Fruit fly (Drosophila melanogaster) whole organism, prepupa: ENCODE measurements around the gene Pmvk.

ENCODE experiments used
- Blimp-1 ChIP-seq: fragments of 200-800 bp; sonication (Bioruptor generic); optimal IDR thresholded peaks from 3 replicates; lab custom pipeline; 2017; ENCODE audit warnings: missing biosample characterization, missing genetic modification characterization, mild to moderate bottlenecking, moderate library complexity, missing genetic modification reagents
- CG10631 ChIP-seq: fragments of 200-800 bp; sonication (Bioruptor generic); optimal IDR thresholded peaks from 2 replicates; lab custom pipeline; 2016; ENCODE audit warnings: missing biosample characterization, missing genetic modification characterization
- CG10669 ChIP-seq: fragments of 200-800 bp; sonication (Bioruptor generic); optimal IDR thresholded peaks from 3 replicates; lab custom pipeline; 2018; ENCODE audit warnings: missing biosample characterization, mild to moderate bottlenecking, missing genetic modification characterization, moderate library complexity
- CG11294 ChIP-seq: fragments of 200-800 bp; sonication (Bioruptor generic); IDR thresholded peaks from 2 replicates; pipeline ENCODE4 v1.3.6; 2022; ENCODE audit warnings: missing biosample characterization, missing genetic modification characterization
- CG11762 ChIP-seq: fragments of 200-800 bp; sonication (Bioruptor generic); optimal IDR thresholded peaks from 3 replicates; lab custom pipeline; 2016; ENCODE audit warnings: missing biosample characterization, missing genetic modification characterization; ENCODE audit not compliant: insufficient read depth
- CG11902 ChIP-seq: fragments of 200-800 bp; sonication (Bioruptor generic); optimal IDR thresholded peaks from 3 replicates; lab custom pipeline; 2016; ENCODE audit warnings: missing biosample characterization, missing genetic modification characterization
- CG15336 ChIP-seq: fragments of 200-800 bp; sonication (Bioruptor generic); IDR thresholded peaks from 2 replicates; pipeline ENCODE4 v1.3.6; 2022; ENCODE audit warnings: missing biosample characterization, missing genetic modification characterization
- CG1621 ChIP-seq: fragments of 200-800 bp; sonication (Bioruptor generic); optimal IDR thresholded peaks from 3 replicates; lab custom pipeline; 2018; ENCODE audit warnings: missing biosample characterization, mild to moderate bottlenecking, missing genetic modification characterization
- CG16779 ChIP-seq: fragments of 200-800 bp; sonication (Bioruptor generic); optimal IDR thresholded peaks from 3 replicates; lab custom pipeline; 2017; ENCODE audit warnings: missing biosample characterization, mild to moderate bottlenecking, missing genetic modification characterization
- CG3032 ChIP-seq: fragments of 200-800 bp; optimal IDR thresholded peaks from 2 replicates; lab custom pipeline; 2019; ENCODE audit warnings: missing biosample characterization, mild to moderate bottlenecking, missing genetic modification characterization, moderate library complexity
- CG31627 ChIP-seq: fragments of 200-800 bp; sonication (Bioruptor generic); optimal IDR thresholded peaks from 3 replicates; lab custom pipeline; 2016; ENCODE audit warnings: missing biosample characterization, missing genetic modification characterization
- CG32006 ChIP-seq: fragments of 200-800 bp; sonication (Bioruptor generic); optimal IDR thresholded peaks from 3 replicates; lab custom pipeline; 2017; ENCODE audit warnings: missing biosample characterization, mild to moderate bottlenecking, missing genetic modification characterization
- CG34406 ChIP-seq: fragments of 200-800 bp; sonication (Bioruptor generic); optimal IDR thresholded peaks from 3 replicates; lab custom pipeline; 2016; ENCODE audit warnings: missing biosample characterization, missing genetic modification characterization
- CG3919 ChIP-seq: fragments of 200-800 bp; sonication (Bioruptor generic); optimal IDR thresholded peaks from 3 replicates; lab custom pipeline; 2016; ENCODE audit warnings: missing biosample characterization, missing genetic modification characterization
- CG4318 ChIP-seq: fragments of 200-800 bp; sonication (Bioruptor generic); optimal IDR thresholded peaks from 3 replicates; lab custom pipeline; 2017; ENCODE audit warnings: missing biosample characterization, mild to moderate bottlenecking, missing genetic modification characterization
- CG6163 ChIP-seq: fragments of 200-800 bp; sonication (Bioruptor generic); IDR thresholded peaks from 3 replicates; pipeline ENCODE4 v1.3.6; 2022; ENCODE audit warnings: missing biosample characterization, missing genetic modification characterization
- CG6276 ChIP-seq: fragments of 200-800 bp; sonication (Bioruptor generic); optimal IDR thresholded peaks from 2 replicates; lab custom pipeline; 2017; ENCODE audit warnings: missing biosample characterization, mild to moderate bottlenecking, missing genetic modification characterization
- CG6792 ChIP-seq: fragments of 200-800 bp; sonication (Bioruptor generic); optimal IDR thresholded peaks from 3 replicates; lab custom pipeline; 2016; ENCODE audit warnings: missing biosample characterization, missing genetic modification characterization
- CG7368 ChIP-seq: fragments of 200-800 bp; sonication (Bioruptor generic); optimal IDR thresholded peaks from 3 replicates; lab custom pipeline; 2016; ENCODE audit warnings: missing biosample characterization, missing genetic modification characterization
- CG8119 ChIP-seq: fragments of 200-800 bp; sonication (Bioruptor generic); IDR thresholded peaks from 3 replicates; pipeline ENCODE4 v1.3.6; 2022; ENCODE audit warnings: missing biosample characterization, missing genetic modification characterization
- CG8319 ChIP-seq: fragments of 200-800 bp; sonication (Bioruptor generic); optimal IDR thresholded peaks from 3 replicates; lab custom pipeline; 2016; ENCODE audit warnings: missing biosample characterization, missing genetic modification characterization
- CG8632 ChIP-seq: fragments of 200-800 bp; sonication (Bioruptor generic); optimal IDR thresholded peaks from 3 replicates; lab custom pipeline; 2016; ENCODE audit warnings: missing biosample characterization, missing genetic modification characterization
- CG9139 ChIP-seq: fragments of 200-800 bp; sonication (Bioruptor generic); optimal IDR thresholded peaks from 3 replicates; lab custom pipeline; 2017; ENCODE audit warnings: missing biosample characterization, mild to moderate bottlenecking, missing genetic modification characterization
- Eip75B ChIP-seq: fragments of 200-800 bp; sonication (Bioruptor generic); optimal IDR thresholded peaks from 3 replicates; lab custom pipeline; 2016; ENCODE audit warnings: missing biosample characterization, missing genetic modification characterization
- Eip78C ChIP-seq: fragments of 200-800 bp; sonication (Bioruptor generic); peaks from one replicate; lab custom pipeline; 2016; ENCODE audit warnings: missing biosample characterization, missing genetic modification characterization
- Eip93F ChIP-seq: fragments of 200-800 bp; sonication (Bioruptor generic); optimal IDR thresholded peaks from 2 replicates; lab custom pipeline; 2016; ENCODE audit warnings: missing biosample characterization, mild to moderate bottlenecking, missing genetic modification characterization
- Ets21C ChIP-seq: fragments of 200-800 bp; sonication (Bioruptor generic); optimal IDR thresholded peaks from 3 replicates; lab custom pipeline; 2016; ENCODE audit warnings: missing biosample characterization, missing genetic modification characterization
- Ets96B ChIP-seq: fragments of 200-800 bp; optimal IDR thresholded peaks from 2 replicates; lab custom pipeline; 2019; ENCODE audit warnings: missing biosample characterization, mild to moderate bottlenecking, missing genetic modification characterization, moderate library complexity
- Gug ChIP-seq: fragments of 200-800 bp; sonication (Bioruptor generic); IDR thresholded peaks from 2 replicates; pipeline ENCODE4 v1.3.6; 2022; ENCODE audit warnings: missing biosample characterization, missing genetic modification characterization
- Hr38 ChIP-seq: sonication (Bioruptor generic); optimal IDR thresholded peaks from 2 replicates; lab custom pipeline; 2016; ENCODE audit warnings: missing biosample characterization, missing genetic modification characterization
- Hr39 ChIP-seq: fragments of 200-800 bp; sonication (Bioruptor generic); optimal IDR thresholded peaks from 2 replicates; lab custom pipeline; 2016; ENCODE audit warnings: missing biosample characterization, missing genetic modification characterization
- Lpt ChIP-seq: fragments of 200-800 bp; sonication (Bioruptor generic); optimal IDR thresholded peaks from 3 replicates; lab custom pipeline; 2016; ENCODE audit warnings: missing biosample characterization, missing genetic modification characterization
- Met ChIP-seq: fragments of 200-800 bp; sonication (Bioruptor generic); optimal IDR thresholded peaks from 3 replicates; lab custom pipeline; 2016; ENCODE audit warnings: missing biosample characterization, missing genetic modification characterization
- OdsH ChIP-seq: fragments of 200-800 bp; sonication (Bioruptor generic); optimal IDR thresholded peaks from 3 replicates; lab custom pipeline; 2016; ENCODE audit warnings: missing biosample characterization, missing genetic modification characterization
- Smox ChIP-seq: fragments of 200-800 bp; sonication (Bioruptor generic); optimal IDR thresholded peaks from 3 replicates; lab custom pipeline; 2016; ENCODE audit warnings: missing biosample characterization, missing genetic modification characterization
- Sox102F ChIP-seq: fragments of 200-800 bp; sonication (Bioruptor generic); optimal IDR thresholded peaks from 2 replicates; lab custom pipeline; 2016; ENCODE audit warnings: missing biosample characterization, mild to moderate bottlenecking, missing genetic modification characterization
- Sox14 ChIP-seq: fragments of 200-800 bp; sonication (Bioruptor generic); optimal IDR thresholded peaks from 3 replicates; lab custom pipeline; 2016; ENCODE audit warnings: missing biosample characterization, missing genetic modification characterization
- Sox15 ChIP-seq: fragments of 200-800 bp; sonication (Bioruptor generic); optimal IDR thresholded peaks from 3 replicates; lab custom pipeline; 2016; ENCODE audit warnings: missing biosample characterization, missing genetic modification characterization
- achi ChIP-seq: fragments of 200-800 bp; sonication (Bioruptor generic); optimal IDR thresholded peaks from 3 replicates; lab custom pipeline; 2016; ENCODE audit warnings: missing biosample characterization, missing genetic modification characterization
- acj6 ChIP-seq: fragments of 200-800 bp; sonication (Bioruptor generic); optimal IDR thresholded peaks from 3 replicates; lab custom pipeline; 2016; ENCODE audit warnings: missing biosample characterization, missing genetic modification characterization
- dac ChIP-seq: fragments of 200-800 bp; sonication (Bioruptor generic); optimal IDR thresholded peaks from 2 replicates; lab custom pipeline; 2017; ENCODE audit warnings: missing biosample characterization, mild to moderate bottlenecking, missing genetic modification characterization
- dsx ChIP-seq: fragments of 200-800 bp; optimal IDR thresholded peaks from 3 replicates; lab custom pipeline; 2019; ENCODE audit warnings: missing biosample characterization, mild to moderate bottlenecking, missing genetic modification characterization, moderate library complexity; ENCODE audit not compliant: poor library complexity, severe bottlenecking
- fd59A ChIP-seq: fragments of 200-800 bp; sonication (Bioruptor generic); optimal IDR thresholded peaks from 2 replicates; lab custom pipeline; 2017; ENCODE audit warnings: missing biosample characterization, mild to moderate bottlenecking, missing genetic modification characterization, missing genetic modification reagents
- fd85E ChIP-seq: fragments of 200-800 bp; sonication (Bioruptor generic); optimal IDR thresholded peaks from 3 replicates; lab custom pipeline; 2016; ENCODE audit warnings: missing biosample characterization, missing genetic modification characterization
- fkh ChIP-seq: fragments of 200-800 bp; sonication (Bioruptor generic); optimal IDR thresholded peaks from 3 replicates; lab custom pipeline; 2017; ENCODE audit warnings: missing biosample characterization, mild to moderate bottlenecking, missing genetic modification characterization, moderate library complexity
- lz ChIP-seq: fragments of 200-800 bp; sonication (Bioruptor generic); optimal IDR thresholded peaks from 3 replicates; lab custom pipeline; 2016; ENCODE audit warnings: missing biosample characterization, missing genetic modification characterization
- salr ChIP-seq, 2 experiments: fragments of 200-800 bp; sonication (Bioruptor generic); optimal IDR thresholded peaks; 3 replicates each; lab custom pipeline; 2016 to 2018; ENCODE audit warnings: missing biosample characterization in 2 of 2, missing genetic modification characterization in 2 of 2, mild to moderate bottlenecking in 1 of 2
- svp ChIP-seq: fragments of 200-800 bp; sonication (Bioruptor generic); peaks from one replicate; lab custom pipeline; 2016; ENCODE audit warnings: missing biosample characterization, missing genetic modification characterization
- topi ChIP-seq: fragments of 200-800 bp; sonication (Bioruptor generic); optimal IDR thresholded peaks from 3 replicates; lab custom pipeline; 2016; ENCODE audit warnings: missing biosample characterization, missing genetic modification characterization

Pmvk gene

dm6 chr2L:19583926-19584392 lies 3.8 kb upstream of the Pmvk start, which contains the start of the genes PCNA2 and CG10366 (continued):
- no peak for TF ChIP-seq CG6163
- no peak for TF ChIP-seq CG15336 (GFP tag; lab: Robert Waterston, UW)
- peak; percentile 13 for TF ChIP-seq Sox15 (GFP tag; lab: Kevin White, UChicago)
- TF ChIP-seq CG31627: peak; percentile 82
- TF ChIP-seq CG4318: no peak
- TF ChIP-seq svp (GFP tag; lab: Kevin White, UChicago): no peak
- TF ChIP-seq Ets21C (GFP tag; lab: Kevin White, UChicago): peak; percentile 42
- TF ChIP-seq CG16779: no peak
- peak; percentile 55 for TF ChIP-seq CG10631 (GFP tag; lab: Kevin White, UChicago)
- no peak for TF ChIP-seq CG9139 (GFP tag; lab: Kevin White, UChicago)
- peak in 1 of 2 experiments; percentile 26 for TF ChIP-seq salr (GFP tag; optimal IDR thresholded peaks at IDR 0.05; lab: Kevin White, UChicago)
- TF ChIP-seq dsx: no peak
- TF ChIP-seq acj6: peak; percentile 79
- peak; percentile 68 for TF ChIP-seq CG6792 (GFP tag; lab: Kevin White, UChicago)
- TF ChIP-seq Hr38 (GFP tag; lab: Kevin White, UChicago): no peak
- TF ChIP-seq CG8319: peak; percentile 46
- TF ChIP-seq fd59A (GFP tag; lab: Kevin White, UChicago): no peak
- TF ChIP-seq CG1621 (tag; lab: Kevin White, UChicago): peak; percentile 17
- peak; percentile 45 for TF ChIP-seq Ets96B (tag; lab: Kevin White, UChicago)
- peak; percentile 47 for TF ChIP-seq Smox
- TF ChIP-seq Sox14 (GFP tag; lab: Kevin White, UChicago): peak; percentile 86
- no peak for TF ChIP-seq Blimp-1 (GFP tag; lab: Kevin White, UChicago)
- TF ChIP-seq CG6276 (GFP tag; lab: Kevin White, UChicago): no peak

dm6 chr2L:19582185-19582584 lies 2.0 kb upstream of the Pmvk start, which contains the start of gene Hakai:
TSS of gene Hakai (minus strand) at chr2L:19582474.
- no peak for TF ChIP-seq Eip93F (GFP tag; lab: Kevin White, UChicago)
- peak; percentile 37 for TF ChIP-seq CG7368 (GFP tag; lab: Kevin White, UChicago)
- peak; percentile 57 for TF ChIP-seq Sox14 (GFP tag; lab: Kevin White, UChicago)
- TF ChIP-seq acj6: peak; percentile 30
- TF ChIP-seq CG10669 (GFP tag; lab: Kevin White, UChicago): no peak
- peak; percentile 51 for TF ChIP-seq lz
- TF ChIP-seq CG3032 (tag; lab: Kevin White, UChicago): peak; percentile 36
- TF ChIP-seq Eip78C: peak; percentile 57
- peak; percentile 40 for TF ChIP-seq Eip75B
- TF ChIP-seq salr (GFP tag; optimal IDR thresholded peaks at IDR 0.05; lab: Kevin White, UChicago): no peak
- no peak for TF ChIP-seq CG11762
- TF ChIP-seq CG8632: no peak
- peak; percentile 74 for TF ChIP-seq CG3919
- TF ChIP-seq achi (GFP tag; lab: Kevin White, UChicago): peak; percentile 42
- no peak; the same call in 2 of the 3 replicates for TF ChIP-seq CG8119 (GFP tag; lab: Robert Waterston, UW)
- TF ChIP-seq Met (GFP tag; lab: Kevin White, UChicago): peak; percentile 46
- TF ChIP-seq fkh: no peak
- no peak for TF ChIP-seq fd59A (GFP tag; lab: Kevin White, UChicago)
- no peak for TF ChIP-seq CG6276 (GFP tag; lab: Kevin White, UChicago)
- TF ChIP-seq dac (GFP tag; lab: Kevin White, UChicago): no peak
- no peak for TF ChIP-seq Lpt (GFP tag; lab: Kevin White, UChicago)
- TF ChIP-seq CG31627: peak; percentile 61
- TF ChIP-seq fd85E: no peak
- peak; percentile 12 for TF ChIP-seq Ets96B (tag; lab: Kevin White, UChicago)
- peak; percentile 50 for TF ChIP-seq OdsH (GFP tag; lab: Kevin White, UChicago)
- no peak for TF ChIP-seq CG6792 (GFP tag; lab: Kevin White, UChicago)
- TF ChIP-seq Sox15 (GFP tag; lab: Kevin White, UChicago): peak; percentile 5
- peak; percentile 30 for TF ChIP-seq CG32006 (GFP tag; lab: Kevin White, UChicago)
- peak; percentile 44 for TF ChIP-seq Smox
- TF ChIP-seq Hr39 (GFP tag; lab: Kevin White, UChicago): peak; percentile 55
- no peak for TF ChIP-seq Hr38 (GFP tag; lab: Kevin White, UChicago)
- TF ChIP-seq CG16779: no peak
- TF ChIP-seq CG34406 (GFP tag; lab: Kevin White, UChicago): peak; percentile 30
- TF ChIP-seq topi (GFP tag; lab: Kevin White, UChicago): peak; percentile 53
- no peak for TF ChIP-seq Gug (GFP tag; lab: Robert Waterston, UW)
- TF ChIP-seq CG11294 (GFP tag; lab: Robert Waterston, UW): peak; percentile 9; the same call in 1 of the 2 replicates
- TF ChIP-seq CG11902 (GFP tag; lab: Kevin White, UChicago): peak; percentile 35
- no peak for TF ChIP-seq Sox102F (GFP tag; lab: Kevin White, UChicago)
- TF ChIP-seq CG4318: no peak
